Fruit fly (Drosophila melanogaster): Measurements from ENCODE around the gene CG33770.

CG33770 gene

DNA sequence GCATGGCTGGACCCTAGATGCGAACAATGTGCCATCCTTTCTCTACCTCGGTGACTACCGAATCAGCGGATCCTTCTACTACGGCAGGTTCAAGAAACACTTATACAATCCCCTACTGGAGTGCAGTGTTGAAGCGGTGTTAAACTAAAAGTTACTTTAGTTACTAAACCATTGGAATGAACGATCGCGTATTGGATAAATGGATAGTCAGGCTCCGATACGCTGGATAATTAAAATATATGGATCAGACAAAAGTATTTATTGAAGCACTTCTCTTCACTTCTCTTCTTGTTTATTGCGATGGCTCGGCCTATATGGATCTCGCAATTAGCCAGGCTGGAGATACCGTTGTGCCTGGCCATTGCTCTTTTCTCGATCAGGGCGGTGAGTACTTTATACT is at the start of gene CG33770:
Gene CG33770 (plus strand): TSS at position 301 of the 400 bp plus-strand sequence.
- TF ChIP-seq svp (GFP tag) (peak; percentile 19), CG9139 (GFP tag; optimal IDR thresholded peaks at IDR 0.05) (no peak)

DNA sequence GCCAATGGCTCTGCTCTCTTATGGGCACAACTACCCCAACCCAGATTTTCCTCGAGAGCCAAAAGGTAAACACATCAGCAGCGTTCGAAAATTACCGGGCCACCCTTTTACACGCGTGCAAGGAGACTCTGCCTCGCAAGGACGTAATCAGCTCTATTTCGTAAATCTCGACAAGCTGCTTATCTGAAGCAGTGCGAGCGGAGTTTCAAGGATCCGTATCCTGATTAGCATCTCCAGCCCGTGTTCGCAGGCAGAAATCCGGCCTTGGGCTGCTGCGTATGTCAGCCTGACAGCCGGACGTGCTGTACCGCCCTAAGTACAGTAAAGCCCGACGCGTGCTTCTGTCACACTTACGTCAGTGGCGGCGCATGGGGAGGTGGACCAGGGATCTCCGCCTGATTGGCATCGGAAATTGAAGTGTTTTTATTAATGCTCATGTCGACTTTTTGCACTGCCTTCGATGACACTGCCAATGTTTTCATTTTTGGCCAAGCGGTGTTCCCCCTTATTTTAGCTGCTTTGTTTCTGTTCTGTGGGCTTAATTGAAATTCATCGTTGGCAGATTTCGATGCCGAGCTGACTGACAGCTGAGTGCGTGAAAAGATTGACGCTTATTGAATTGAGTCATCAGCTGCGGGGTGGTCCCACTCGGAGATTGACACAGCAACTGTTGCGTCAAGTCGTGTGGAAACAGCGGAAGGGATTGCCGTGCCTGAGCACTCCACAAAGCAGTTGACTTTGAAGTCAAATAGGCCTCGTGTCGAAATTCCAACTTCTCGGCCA is 42.6 kb upstream of the CG33770 start, which contains the start of gene ND-B14.5AL:
Gene ND-B14.5AL (plus strand): TSS at position 733 of the 783 bp plus-strand sequence.
- TF ChIP-seq net (GFP tag; optimal IDR thresholded peaks at IDR 0.05): no peak
- no peak for TF ChIP-seq CG11762 (GFP tag; optimal IDR thresholded peaks at IDR 0.05; ENCODE audit: insufficient read depth)
- no peak for TF ChIP-seq pdm3 (GFP tag; optimal IDR thresholded peaks at IDR 0.05)
- TF ChIP-seq svp (GFP tag): no peak
- no peak for TF ChIP-seq CG11902 (GFP tag; optimal IDR thresholded peaks at IDR 0.05)
- no peak for TF ChIP-seq CG1621 (tag; optimal IDR thresholded peaks at IDR 0.05)
- TF ChIP-seq Eip78C (GFP tag): no peak
- no peak for TF ChIP-seq CG11294 (GFP tag; IDR thresholded peaks at IDR 0.05)
- TF ChIP-seq vri (GFP tag; optimal IDR thresholded peaks at IDR 0.05): no peak

DNA sequence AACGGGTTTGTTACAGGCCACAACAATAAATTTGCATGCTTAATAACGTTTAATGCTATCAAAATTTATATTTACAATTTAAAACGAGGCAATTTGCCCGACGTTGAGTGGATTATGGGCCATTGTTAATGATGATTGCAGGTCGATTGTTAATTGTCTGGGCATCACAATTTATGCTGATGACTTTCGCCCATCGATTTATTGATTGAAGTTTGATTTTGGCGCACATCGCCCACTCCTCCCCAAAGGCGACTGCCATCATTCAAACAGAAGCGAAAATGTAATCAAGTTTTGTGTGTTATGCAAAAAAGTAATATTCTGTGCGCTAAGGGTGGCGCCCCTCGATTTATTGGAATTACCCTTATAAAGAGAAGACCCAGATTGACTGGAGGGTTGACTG is 41.4 kb upstream of the CG33770 start:
- TF ChIP-seq topi (GFP tag; optimal IDR thresholded peaks at IDR 0.05) (no peak), cyc (GFP tag; optimal IDR thresholded peaks at IDR 0.05) (no peak), CG7368 (GFP tag; optimal IDR thresholded peaks at IDR 0.05) (no peak), Hr38 (GFP tag; optimal IDR thresholded peaks at IDR 0.05) (no peak), svp (GFP tag) (no peak)

DNA sequence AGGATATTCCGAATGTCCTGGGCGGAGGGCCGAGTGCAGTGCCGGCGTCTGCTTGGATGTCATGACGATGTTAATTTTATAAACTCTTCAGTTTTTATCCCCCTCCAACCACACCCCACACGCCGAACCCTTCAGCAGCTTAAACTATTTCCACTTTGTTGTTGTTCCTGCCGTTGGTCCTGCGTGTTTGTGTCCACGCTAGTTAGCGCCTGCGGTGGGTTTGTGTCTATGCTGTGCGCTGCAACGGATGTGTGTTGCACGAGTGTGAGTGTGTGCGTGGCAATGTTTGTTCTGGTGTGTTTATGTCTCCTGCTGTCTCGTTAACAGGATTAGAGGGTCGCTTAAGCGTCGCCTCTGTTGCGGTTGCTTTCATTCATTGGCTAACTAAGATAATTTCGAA is 31.7 kb upstream of the CG33770 start:
- no peak for TF ChIP-seq CG10669 (GFP tag; optimal IDR thresholded peaks at IDR 0.05)
- no peak for TF ChIP-seq CG34406 (GFP tag; optimal IDR thresholded peaks at IDR 0.05)
- no peak for TF ChIP-seq CG6808 (GFP tag; optimal IDR thresholded peaks at IDR 0.05)
- no peak for TF ChIP-seq CG6163 (GFP tag; IDR thresholded peaks at IDR 0.05)

DNA sequence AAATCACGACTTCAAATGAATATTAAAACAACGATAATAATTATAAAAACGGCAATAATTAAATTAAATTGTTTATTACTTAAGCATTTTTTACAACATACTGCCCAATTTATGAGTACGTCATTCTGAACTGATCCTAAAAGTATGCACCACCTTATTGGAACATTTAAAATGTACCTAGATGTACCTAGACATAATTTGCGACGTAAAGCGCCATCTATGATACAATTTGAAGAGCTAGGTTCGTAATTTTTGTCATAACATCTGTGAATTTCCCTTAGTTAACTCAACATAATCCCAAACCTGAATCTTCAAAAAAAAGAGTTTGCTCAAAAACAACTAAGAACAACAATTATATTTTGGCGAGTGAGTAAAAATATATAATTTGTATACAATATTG is 14.4 kb upstream of the CG33770 start:
- TF ChIP-seq Gug (GFP tag; IDR thresholded peaks at IDR 0.05) (no peak), CG34406 (GFP tag; optimal IDR thresholded peaks at IDR 0.05) (no peak), CG9139 (GFP tag; optimal IDR thresholded peaks at IDR 0.05) (no peak), CG11294 (GFP tag; IDR thresholded peaks at IDR 0.05) (no peak), salr (GFP tag; optimal IDR thresholded peaks at IDR 0.05) (no peak), CG8319 (GFP tag; optimal IDR thresholded peaks at IDR 0.05) (no peak)

DNA sequence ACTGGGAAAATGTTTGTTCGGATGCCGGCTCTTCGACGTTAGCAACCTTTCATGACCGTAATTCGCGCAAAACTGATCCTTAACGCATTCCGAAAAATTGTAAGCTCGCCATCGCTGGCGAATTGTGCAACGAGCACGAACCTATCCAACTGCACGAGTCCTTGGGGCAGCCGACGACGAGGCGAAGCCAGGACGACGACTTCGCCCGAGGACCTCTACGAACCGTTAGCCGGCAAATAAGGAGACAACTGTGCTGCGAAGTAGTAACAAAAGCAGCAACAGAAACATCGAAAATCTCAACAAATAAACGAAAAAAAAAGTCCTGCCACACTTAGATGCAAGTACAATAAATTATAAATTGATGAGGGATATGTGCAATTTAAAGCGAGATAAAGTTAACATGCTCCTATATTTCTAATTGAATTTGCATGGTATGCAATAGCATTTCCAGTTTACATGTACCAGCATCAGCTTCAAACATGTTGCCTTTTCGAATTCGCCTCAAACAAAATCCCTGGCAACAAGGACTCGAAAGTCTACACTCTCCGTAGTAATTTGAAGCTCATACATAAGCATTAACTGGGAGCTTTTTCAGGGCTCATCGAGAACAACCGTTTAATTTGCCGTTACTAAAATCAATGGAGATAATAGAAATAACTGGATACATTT is 10.5 kb upstream of the CG33770 start, which contains the start of gene CG14459:
Gene CG14459 (minus strand): TSS at position 51 of the 669 bp plus-strand sequence.
- no peak for TF ChIP-seq fkh (GFP tag; optimal IDR thresholded peaks at IDR 0.05)
- no peak for TF ChIP-seq CG6854 (GFP tag; optimal IDR thresholded peaks at IDR 0.05)
- TF ChIP-seq CG15336 (GFP tag; IDR thresholded peaks at IDR 0.05): no peak
- TF ChIP-seq CG34406 (GFP tag; optimal IDR thresholded peaks at IDR 0.05): no peak
- no peak for TF ChIP-seq CG10669 (GFP tag; optimal IDR thresholded peaks at IDR 0.05)
- no peak for TF ChIP-seq CG6276 (GFP tag; optimal IDR thresholded peaks at IDR 0.05)
- no peak for TF ChIP-seq Hr39 (GFP tag; optimal IDR thresholded peaks at IDR 0.05)
- TF ChIP-seq CG4318 (GFP tag; optimal IDR thresholded peaks at IDR 0.05): no peak
- TF ChIP-seq Ets96B (tag; optimal IDR thresholded peaks at IDR 0.05): no peak
- TF ChIP-seq fd85E (GFP tag; optimal IDR thresholded peaks at IDR 0.05): no peak
- no peak for TF ChIP-seq Eip93F (GFP tag; optimal IDR thresholded peaks at IDR 0.05)
- no peak for TF ChIP-seq net (GFP tag; optimal IDR thresholded peaks at IDR 0.05)
- no peak for TF ChIP-seq CG1621 (tag; optimal IDR thresholded peaks at IDR 0.05)
- no peak for TF ChIP-seq svp (GFP tag)
- no peak for TF ChIP-seq acj6 (GFP tag; optimal IDR thresholded peaks at IDR 0.05)
- TF ChIP-seq Eip78C (GFP tag): no peak

All from whole organism, prepupa.